Worm (Caenorhabditis elegans) whole organism, L4 larva: ENCODE results near the gene F37A4.4.

Source experiments
- F37D6.2 ChIP-seq: sonication (generic microtip); optimal IDR thresholded peaks from 2 replicates; lab custom pipeline; 2016; ENCODE audit warnings: mild to moderate bottlenecking, missing genetic modification characterization, missing compliant biosample characterization
- F44E2.7 ChIP-seq: fragments of 200-800 bp; sonication (Bioruptor generic); IDR thresholded peaks from 2 replicates; pipeline ENCODE4 v2.1.2; 2022; ENCODE audit warnings: missing genetic modification characterization, missing compliant biosample characterization
- F49E8.2 ChIP-seq: sonication (generic microtip); optimal IDR thresholded peaks from 2 replicates; lab custom pipeline; 2016; ENCODE audit warnings: missing compliant biosample characterization, mild to moderate bottlenecking, missing genetic modification characterization, borderline replicate concordance
- T20F7.1 ChIP-seq: fragments of 200-800 bp; sonication (Bioruptor generic); optimal IDR thresholded peaks from 2 replicates; lab custom pipeline; 2018; ENCODE audit warnings: mild to moderate bottlenecking, missing genetic modification characterization, missing compliant biosample characterization
- T26A8.4 ChIP-seq: fragments of 200-800 bp; sonication (Bioruptor generic); IDR thresholded peaks from 2 replicates; pipeline ENCODE4 v1.3.6; 2022; ENCODE audit warnings: missing genetic modification characterization, missing compliant biosample characterization
- Y48G9A.11 ChIP-seq: fragments of 200-800 bp; sonication (Bioruptor generic); IDR thresholded peaks from 2 replicates; pipeline ENCODE4 v1.3.6; 2022; ENCODE audit warnings: missing genetic modification reagents, missing genetic modification characterization, missing compliant biosample characterization
- ceh-62 ChIP-seq: sonication (generic microtip); optimal IDR thresholded peaks from 2 replicates; lab custom pipeline; 2017; ENCODE audit warnings: missing biosample characterization, missing genetic modification characterization
- ceh-82 ChIP-seq: sonication (generic microtip); optimal IDR thresholded peaks from 2 replicates; lab custom pipeline; 2017; ENCODE audit warnings: missing biosample characterization, missing genetic modification characterization
- ces-1 ChIP-seq: fragments of 150-350 bp; sonication (generic microtip); optimal IDR thresholded peaks from 4 replicates; lab custom pipeline; 2014; ENCODE audit warnings: missing biosample characterization, missing genetic modification reagents, missing genetic modification characterization
- cey-2 ChIP-seq: sonication (generic microtip); optimal IDR thresholded peaks from 3 replicates; lab custom pipeline; 2017; ENCODE audit warnings: missing genetic modification characterization, mild to moderate bottlenecking, missing compliant biosample characterization, antibody characterized with exemption, borderline replicate concordance; ENCODE audit not compliant: insufficient read depth
- daf-16 ChIP-seq, 3 experiments: sonication (generic microtip); optimal IDR thresholded peaks; 2 replicates each; lab custom pipeline; 2016 to 2017; ENCODE audit warnings: missing genetic modification characterization in 3 of 3, missing genetic modification reagents in 3 of 3, mild to moderate bottlenecking in 2 of 3, missing compliant biosample characterization in 2 of 3, missing biosample characterization in 1 of 3, moderate library complexity in 1 of 3
- dmd-6 ChIP-seq: fragments of 200-800 bp; sonication (Bioruptor generic); IDR thresholded peaks from 2 replicates; pipeline ENCODE4 v1.3.6; 2022; ENCODE audit warnings: missing genetic modification reagents, missing genetic modification characterization, missing compliant biosample characterization
- dmd-8 ChIP-seq: fragments of 200-800 bp; sonication (Bioruptor generic); IDR thresholded peaks from 2 replicates; pipeline ENCODE4 v1.3.6; 2022; ENCODE audit warnings: missing genetic modification characterization, missing compliant biosample characterization
- dpl-1 ChIP-seq: fragments of 150-350 bp; optimal IDR thresholded peaks from 2 replicates; lab custom pipeline; 2014; ENCODE audit warnings: missing biosample characterization, missing genetic modification reagents, missing genetic modification characterization
- gei-8 ChIP-seq: fragments of 200-800 bp; sonication (Bioruptor generic); optimal IDR thresholded peaks from 2 replicates; lab custom pipeline; 2018; ENCODE audit warnings: mild to moderate bottlenecking, missing genetic modification characterization, missing compliant biosample characterization
- hif-1 ChIP-seq, 2 experiments: sonication (generic microtip); optimal IDR thresholded peaks; 2 replicates each; lab custom pipeline; 2016 to 2017; ENCODE audit warnings: missing compliant biosample characterization in 2 of 2, missing genetic modification characterization in 2 of 2, missing genetic modification reagents in 2 of 2, missing genotype in 2 of 2, mild to moderate bottlenecking in 1 of 2
- hlh-30 ChIP-seq: sonication (generic microtip); optimal IDR thresholded peaks from 2 replicates; lab custom pipeline; 2017; ENCODE audit warnings: antibody characterized with exemption, mild to moderate bottlenecking, missing genetic modification characterization, missing compliant biosample characterization; ENCODE audit not compliant: insufficient read depth
- hmg-1.1 ChIP-seq: fragments of 200-800 bp; sonication (Bioruptor generic); IDR thresholded peaks from 2 replicates; pipeline ENCODE4 v1.3.6; 2022; ENCODE audit warnings: missing genetic modification reagents, missing genetic modification characterization, missing compliant biosample characterization
- lin-13 ChIP-seq: fragments of 150-350 bp; optimal IDR thresholded peaks from 2 replicates; lab custom pipeline; 2014; ENCODE audit warnings: missing biosample characterization, missing genetic modification reagents, missing genetic modification characterization
- lir-3 ChIP-seq: sonication (generic microtip); optimal IDR thresholded peaks from 2 replicates; lab custom pipeline; 2016; ENCODE audit warnings: mild to moderate bottlenecking, missing genetic modification characterization, missing compliant biosample characterization
- madf-5 ChIP-seq, 2 experiments: fragments of 200-800 bp; sonication (Bioruptor generic); IDR thresholded peaks; 2 replicates each; pipeline ENCODE4 v1.3.6; 2022; ENCODE audit warnings: missing compliant biosample characterization in 2 of 2, missing genetic modification characterization in 2 of 2
- mdl-1 ChIP-seq, 2 experiments: fragments of 150-350 bp in 1 of 2; sonication (generic microtip) in 1 of 2; optimal IDR thresholded peaks; 2 replicates each; lab custom pipeline; 2014 to 2017; ENCODE audit warnings: missing biosample characterization in 2 of 2, missing genetic modification characterization in 2 of 2
- nhr-102 ChIP-seq: sonication (generic microtip); optimal IDR thresholded peaks from 2 replicates; lab custom pipeline; 2016; ENCODE audit warnings: mild to moderate bottlenecking, missing genetic modification characterization, moderate library complexity, missing compliant biosample characterization
- nhr-11 ChIP-seq: fragments of 150-350 bp; optimal IDR thresholded peaks from 2 replicates; lab custom pipeline; 2014; ENCODE audit warnings: missing biosample characterization, missing genetic modification characterization
- nhr-237 ChIP-seq: sonication (generic microtip); optimal IDR thresholded peaks from 2 replicates; lab custom pipeline; 2017; ENCODE audit warnings: missing biosample characterization, missing genetic modification characterization
- nhr-25 ChIP-seq: sonication (generic microtip); optimal IDR thresholded peaks from 2 replicates; lab custom pipeline; 2017; ENCODE audit warnings: missing genetic modification characterization, mild to moderate bottlenecking, missing compliant biosample characterization, antibody characterized with exemption, moderate library complexity, borderline replicate concordance; ENCODE audit not compliant: insufficient read depth
- nhr-28 ChIP-seq: fragments of 150-350 bp; optimal IDR thresholded peaks from 2 replicates; lab custom pipeline; 2014; ENCODE audit warnings: missing biosample characterization, missing genetic modification characterization
- nhr-41 ChIP-seq: fragments of 200-800 bp; sonication (Bioruptor generic); IDR thresholded peaks from 2 replicates; pipeline ENCODE4 v1.3.6; 2022; ENCODE audit warnings: missing genetic modification reagents, missing genetic modification characterization, missing compliant biosample characterization
- nhr-42 ChIP-seq: fragments of 200-800 bp; sonication (Bioruptor generic); IDR thresholded peaks from 2 replicates; pipeline ENCODE4 v1.3.6; 2022; ENCODE audit warnings: missing genetic modification characterization, missing compliant biosample characterization
- nhr-48 ChIP-seq: sonication (generic microtip); optimal IDR thresholded peaks from 2 replicates; lab custom pipeline; 2016; ENCODE audit warnings: mild to moderate bottlenecking, missing genetic modification characterization, missing compliant biosample characterization
- nhr-77 ChIP-seq: fragments of 150-350 bp; optimal IDR thresholded peaks from 2 replicates; lab custom pipeline; 2014; ENCODE audit warnings: missing biosample characterization, missing genetic modification characterization
- pha-4 ChIP-seq, 2 experiments: fragments of 150-350 bp in 1 of 2; fragments of 200-800 bp in 1 of 2; sonication (Bioruptor generic) in 1 of 2; IDR thresholded peaks in 1 of 2; optimal IDR thresholded peaks in 1 of 2; 2 replicates each; pipeline versions ENCODE4 v1.3.6 to Lab custom; 2014 to 2022; ENCODE audit warnings: missing genetic modification characterization in 2 of 2, missing genetic modification reagents in 2 of 2, missing biosample characterization in 1 of 2, missing compliant biosample characterization in 1 of 2
- set-16 ChIP-seq: fragments of 200-800 bp; sonication (Bioruptor generic); IDR thresholded peaks from 2 replicates; pipeline ENCODE4 v1.3.6; 2022; ENCODE audit warnings: missing genetic modification reagents, missing genetic modification characterization, missing compliant biosample characterization
- tag-97 ChIP-seq: fragments of 200-800 bp; sonication (Bioruptor generic); IDR thresholded peaks from 2 replicates; pipeline ENCODE4 v1.3.6; 2022; ENCODE audit warnings: missing genetic modification characterization, missing compliant biosample characterization
- unc-39 ChIP-seq: sonication (generic microtip); optimal IDR thresholded peaks from 2 replicates; lab custom pipeline; 2017; ENCODE audit warnings: missing biosample characterization, missing genetic modification characterization
- unc-62 ChIP-seq, 3 experiments: fragments of 150-350 bp in 1 of 3; sonication (generic microtip); optimal IDR thresholded peaks in 2 of 3; peaks in 1 of 3; 1 replicate in 1 of 3; 2 replicates in 2 of 3; lab custom pipeline; 2014 to 2017; ENCODE audit warnings: missing biosample characterization in 3 of 3, missing genetic modification characterization in 3 of 3, missing genetic modification reagents in 3 of 3, missing genotype in 1 of 3
- zfp-2 ChIP-seq: sonication (generic microtip); optimal IDR thresholded peaks from 2 replicates; lab custom pipeline; 2016; ENCODE audit warnings: mild to moderate bottlenecking, missing genetic modification characterization, missing compliant biosample characterization
- zfp-3 ChIP-seq: fragments of 200-800 bp; sonication (Bioruptor generic); conservative IDR thresholded peaks from 2 replicates; pipeline ENCODE4 v1.3.6; 2022; ENCODE audit warnings: missing genetic modification reagents, missing genetic modification characterization, missing compliant biosample characterization
- zip-2 ChIP-seq: fragments of 150-350 bp; optimal IDR thresholded peaks from 2 replicates; lab custom pipeline; 2014; ENCODE audit warnings: missing biosample characterization, missing genetic modification characterization

The F37A4.4 gene

ce11 chrIII:6709983-6710382, 3.4 kb upstream of the F37A4.4 start, which contains the start of gene isw-1 (continued):
- no peak for TF ChIP-seq lin-13
- TF ChIP-seq hif-1 (tag; optimal IDR thresholded peaks at IDR 0.05; lab: Kevin White, UChicago) = no peak
- no peak for TF ChIP-seq nhr-28
- no peak for TF ChIP-seq F49E8.2 (tag; lab: Kevin White, UChicago)
- TF ChIP-seq nhr-11 (tag; lab: Kevin White, UChicago) = no peak
- no peak for TF ChIP-seq unc-62 (GFP tag; optimal IDR thresholded peaks at IDR 0.05 in 1 of 2; lab: Kevin White, UChicago)
- TF ChIP-seq unc-62 (tag; optimal IDR thresholded peaks at IDR 0.05; lab: Kevin White, UChicago) = no peak
- TF ChIP-seq ces-1 (GFP tag; lab: Kevin White, UChicago) = no peak
- no peak for TF ChIP-seq nhr-41 (GFP tag; lab: Robert Waterston, UW)
- TF ChIP-seq dmd-8 = no peak
- TF ChIP-seq, all 104 proteins: peak for 6

DNA sequence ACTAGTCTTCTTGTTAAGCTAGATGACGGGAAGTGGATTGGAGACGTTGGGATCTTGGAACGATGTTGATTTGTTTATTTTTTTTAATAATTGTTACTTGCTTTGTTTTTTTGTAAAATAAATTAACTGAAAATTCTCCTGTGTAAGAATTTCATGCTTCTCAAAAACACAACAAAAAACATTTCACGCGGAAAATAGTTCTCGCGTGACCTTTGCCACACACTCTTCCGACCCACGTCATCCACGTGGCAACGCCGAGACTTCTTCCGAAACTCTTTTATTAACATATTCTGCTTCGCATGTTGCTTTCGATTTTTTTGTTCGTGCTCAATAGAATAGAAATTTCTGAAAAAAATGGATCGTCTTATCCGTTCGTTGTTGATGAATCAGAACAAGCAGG, 1.8 kb upstream of the F37A4.4 start, which contains the start of gene F37A4.5:
TSS of gene F37A4.5 (plus strand) at position 301 of the 400 bp plus-strand sequence.
- TF ChIP-seq set-16 (GFP tag; lab: Robert Waterston, UW) = no peak
- no peak for TF ChIP-seq madf-5 (GFP tag; IDR thresholded peaks at IDR 0.05; lab: Robert Waterston, UW)
- no peak for TF ChIP-seq dmd-6 (GFP tag; lab: Robert Waterston, UW)
- TF ChIP-seq nhr-237 (tag; lab: Kevin White, UChicago) = no peak
- no peak for TF ChIP-seq pha-4 (GFP tag; IDR thresholded peaks at IDR 0.05; lab: Robert Waterston, UW)
- TF ChIP-seq pha-4 (tag; optimal IDR thresholded peaks at IDR 0.05; lab: Kevin White, UChicago) = no peak
- peak; percentile 31 for TF ChIP-seq F49E8.2 (tag; lab: Kevin White, UChicago)
- TF ChIP-seq nhr-48 (tag; lab: Kevin White, UChicago) = no peak

- peak in 1 of 2 experiments; percentile 24 for TF ChIP-seq unc-62 (GFP tag; optimal IDR thresholded peaks at IDR 0.05 in 1 of 2; lab: Kevin White, UChicago)
- no peak for TF ChIP-seq unc-62 (tag; optimal IDR thresholded peaks at IDR 0.05; lab: Kevin White, UChicago)
- TF ChIP-seq hlh-30 (tag; lab: Kevin White, UChicago) = no peak
These were observed 4.9 kb downstream of the F37A4.4 start, which contains the start of gene F37A4.3 for ce11 chrIII:6718270-6718669. Gene F37A4.3, plus strand, starts transcription at chrIII:6718570.

DNA sequence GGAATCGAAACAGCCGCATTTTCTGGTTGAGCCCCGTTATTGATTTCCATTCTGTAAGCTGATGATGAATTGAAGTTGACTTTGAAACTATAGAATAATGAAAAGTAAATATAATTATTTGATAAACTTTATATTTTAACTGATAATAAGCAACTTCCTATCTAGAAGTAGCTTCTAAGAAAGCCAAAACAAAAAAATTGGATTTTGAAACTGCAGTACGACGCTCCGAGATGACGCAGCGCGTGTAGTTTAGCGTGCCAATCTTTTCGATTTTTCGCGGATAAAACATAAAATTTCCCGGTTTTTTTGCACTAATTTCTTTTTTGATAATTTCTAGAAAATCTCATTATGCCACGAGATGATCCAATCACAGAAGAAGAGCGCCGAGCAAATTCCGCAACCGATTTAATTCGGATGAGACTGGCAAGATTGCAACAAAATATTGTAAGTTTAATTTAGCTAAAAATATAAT, 8.9 kb downstream of the F37A4.4 start, which contains the start of the genes bath-41 and F37A4.2:
TSS of gene bath-41 (minus strand) at position 51 of the 472 bp plus-strand sequence.
TSS of gene F37A4.2 (plus strand) at position 247 of the 472 bp plus-strand sequence.
- TF ChIP-seq ceh-62 (tag; lab: Kevin White, UChicago) (no peak), F44E2.7 (no peak), unc-39 (tag; lab: Kevin White, UChicago) (no peak), nhr-42 (GFP tag; lab: Robert Waterston, UW) (no peak), ceh-82 (tag; lab: Kevin White, UChicago) (no peak), T20F7.1 (GFP tag; lab: Kevin White, UChicago) (peak; percentile 93), dpl-1 (peak; percentile 29), nhr-77 (no peak), Y48G9A.11 (GFP tag; lab: Robert Waterston, UW) (peak; percentile 93)

- TF ChIP-seq lir-3 (no peak), nhr-102 (tag; lab: Kevin White, UChicago) (no peak), zfp-2 (no peak), T26A8.4 (GFP tag; lab: Robert Waterston, UW) (no peak), tag-97 (GFP tag; lab: Robert Waterston, UW) (no peak), cey-2 (no peak), F37D6.2 (no peak), zfp-3 (no peak), nhr-25 (tag; lab: Kevin White, UChicago) (no peak), zip-2 (tag; lab: Kevin White, UChicago) (no peak), gei-8 (GFP tag; lab: Kevin White, UChicago) (no peak), daf-16 (GFP tag; optimal IDR thresholded peaks at IDR 0.05; lab: Kevin White, UChicago) (no peak), daf-16 (tag; optimal IDR thresholded peaks at IDR 0.05; lab: Kevin White, UChicago) (no peak), lin-13 (no peak), hmg-1.1 (no peak), mdl-1 (tag; optimal IDR thresholded peaks at IDR 0.05; lab: Kevin White, UChicago) (no peak)
These were observed 9.7 kb downstream of the F37A4.4 start, which contains the start of gene F37A4.1 for ce11 chrIII:6723089-6723488. Gene F37A4.1, plus strand, starts transcription at chrIII:6723389.
